Fruit fly (Drosophila melanogaster): ENCODE results near the gene SCCRO4.

DNA sequence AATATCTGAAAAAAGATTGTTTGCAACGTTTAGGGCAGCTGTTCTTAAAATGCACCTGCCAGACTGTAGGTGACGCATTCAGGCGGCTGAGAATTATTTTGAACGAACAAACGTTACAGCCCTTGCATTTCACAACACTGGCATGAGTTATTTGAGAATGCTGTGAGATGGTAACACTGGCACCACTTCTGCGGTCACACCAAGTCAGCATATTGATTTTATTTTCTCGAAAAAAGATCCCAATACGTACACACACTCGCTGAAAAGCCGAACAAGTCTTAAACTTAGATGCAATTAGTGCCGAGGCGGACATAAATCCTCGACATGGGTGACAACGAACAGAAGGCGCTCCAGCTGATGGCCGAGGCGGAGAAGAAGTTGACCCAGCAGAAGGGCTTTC, 14.3 kb downstream of the SCCRO4 start, which contains the start of gene alphaSnap:
- no peak for TF ChIP-seq CG8478 (optimal IDR thresholded peaks at IDR 0.05)
- TF ChIP-seq pan (optimal IDR thresholded peaks at IDR 0.05) = no peak
- no peak for TF ChIP-seq psq (optimal IDR thresholded peaks at IDR 0.05)
- no peak for TF ChIP-seq EcR (GFP tag; optimal IDR thresholded peaks at IDR 0.05)

Measured in whole organism.